Fruit fly (Drosophila melanogaster): ENCODE measurements around the gene Cyp308a1.

- TF ChIP-seq fru (GFP tag; optimal IDR thresholded peaks at IDR 0.05) = no peak
- no peak for TF ChIP-seq Vsx2 (GFP tag; optimal IDR thresholded peaks at IDR 0.05; ENCODE audit: partially characterized antibody)
- TF ChIP-seq foxo (GFP tag; optimal IDR thresholded peaks at IDR 0.05) = no peak
- TF ChIP-seq Hr78 (GFP tag; optimal IDR thresholded peaks at IDR 0.05) = no peak
- no peak for TF ChIP-seq N (GFP tag; optimal IDR thresholded peaks at IDR 0.05)
- no peak for TF ChIP-seq Myc (optimal IDR thresholded peaks at IDR 0.05)
- no peak for TF ChIP-seq tai (GFP tag; optimal IDR thresholded peaks at IDR 0.05)
- TF ChIP-seq OdsH (GFP tag; optimal IDR thresholded peaks at IDR 0.05) = no peak
- TF ChIP-seq Dfd (GFP tag; optimal IDR thresholded peaks at IDR 0.05) = no peak
- no peak for TF ChIP-seq jim (GFP tag; optimal IDR thresholded peaks at IDR 0.05)
- no peak for TF ChIP-seq usp (GFP tag; optimal IDR thresholded peaks at IDR 0.05)
- TF ChIP-seq HLH106 (tag; optimal IDR thresholded peaks at IDR 0.05) = no peak
Observed at dm6 chrX:18675272-18675671, 34.4 kb upstream of the Cyp308a1 start.

Data from whole organism, wandering third instar larva.